Worm (Caenorhabditis elegans): ENCODE results near the gene F32A5.4.

DNA sequence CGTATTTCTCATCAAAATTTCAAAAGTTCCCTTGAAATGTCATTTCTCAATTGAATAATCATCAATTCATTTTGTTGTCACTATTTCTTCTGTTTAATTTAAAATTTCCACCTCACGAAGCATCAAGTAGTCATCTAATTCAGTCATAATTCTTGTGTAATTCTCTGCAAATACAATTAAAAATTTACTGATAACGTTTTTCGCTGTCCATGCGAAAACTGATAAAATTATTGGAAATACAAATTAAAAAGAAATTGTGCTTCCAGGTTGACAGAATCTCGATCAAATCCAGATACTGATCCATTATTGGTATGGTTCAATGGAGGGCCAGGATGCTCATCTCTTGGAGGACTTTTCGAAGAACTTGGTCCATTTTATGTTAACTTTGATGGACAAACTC, 4.3 kb downstream of the F32A5.4 start:
- no peak for TF ChIP-seq nhr-76 (tag; optimal IDR thresholded peaks at IDR 0.05)
- no peak for TF ChIP-seq nhr-237 (tag; optimal IDR thresholded peaks at IDR 0.05)
- TF ChIP-seq lsy-2 (tag; optimal IDR thresholded peaks at IDR 0.05), result no peak
- TF ChIP-seq lin-32 (GFP tag; optimal IDR thresholded peaks at IDR 0.05), result no peak
- TF ChIP-seq lin-13 (tag; optimal IDR thresholded peaks at IDR 0.05), result no peak
- no peak for TF ChIP-seq elt-3 (tag; optimal IDR thresholded peaks at IDR 0.05)
- TF ChIP-seq nhr-28 (tag; optimal IDR thresholded peaks at IDR 0.05), result no peak
- no peak for TF ChIP-seq sem-2 (GFP tag; optimal IDR thresholded peaks at IDR 0.05)

Measured in whole organism, mixed stage, embryonic.